Fruit fly (Drosophila melanogaster): ENCODE results near the gene CG12111.

Gene CG12111

DNA sequence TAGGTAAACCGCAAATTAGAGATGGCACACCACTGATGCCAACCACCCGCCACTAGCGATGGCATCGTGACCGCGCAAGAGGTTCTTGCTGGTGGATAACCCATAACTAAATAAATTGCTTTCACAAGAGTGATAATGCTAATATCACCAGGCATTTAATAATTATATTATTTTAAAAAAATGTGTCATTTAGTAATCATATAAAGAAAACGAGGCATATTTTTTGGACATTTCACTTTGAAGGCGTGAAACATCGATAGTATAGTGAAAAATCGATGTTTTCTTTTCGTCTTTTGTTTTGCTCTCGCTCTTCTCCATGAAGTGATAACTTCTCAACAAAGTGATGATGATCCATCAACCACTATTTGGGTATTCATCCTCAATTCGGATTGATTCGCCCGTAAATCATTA, 12.0 kb downstream of the CG12111 start, which contains the start of gene IntS4 (continued):
- TF ChIP-seq HmgZ (tag; optimal IDR thresholded peaks at IDR 0.05) (peak; percentile 82), CG13424 (tag; optimal IDR thresholded peaks at IDR 0.05) (peak; percentile 76), ranshi (GFP tag; IDR thresholded peaks at IDR 0.05) (no peak), nau (GFP tag; optimal IDR thresholded peaks at IDR 0.05) (no peak), Rfx (GFP tag; IDR thresholded peaks at IDR 0.05) (peak; percentile 83), CG6765 (GFP tag; optimal IDR thresholded peaks at IDR 0.05) (no peak), D19A (tag; optimal IDR thresholded peaks at IDR 0.05) (peak; percentile 51), Adf1 (GFP tag; IDR thresholded peaks at IDR 0.05) (peak; percentile 22; the same call in 1 of the 2 replicates), CG7786 (GFP tag; optimal IDR thresholded peaks at IDR 0.05) (no peak), seq (GFP tag; IDR thresholded peaks at IDR 0.05) (peak; percentile 40; the same call in 1 of the 2 replicates), fd3F (GFP tag; optimal IDR thresholded peaks at IDR 0.05) (peak; percentile 47), Deaf1 (tag; optimal IDR thresholded peaks at IDR 0.05) (no peak), Nf-YB (GFP tag; optimal IDR thresholded peaks at IDR 0.05) (peak; percentile 23), mld (GFP tag; IDR thresholded peaks at IDR 0.05; ENCODE audit: partially characterized antibody) (peak; percentile 63; the same call in 2 of the 3 replicates), CG17361 (GFP tag; IDR thresholded peaks at IDR 0.05) (peak; percentile 64; the same call in 2 of the 3 replicates), CG2678 (tag; optimal IDR thresholded peaks at IDR 0.05) (no peak), gem (tag; optimal IDR thresholded peaks at IDR 0.05) (peak; percentile 77), CG7928 (GFP tag; optimal IDR thresholded peaks at IDR 0.05) (peak; percentile 19), abd-A (tag; optimal IDR thresholded peaks at IDR 0.05) (no peak), CG4424 (GFP tag; optimal IDR thresholded peaks at IDR 0.05) (peak; percentile 67), da (GFP tag; optimal IDR thresholded peaks at IDR 0.05) (no peak), Nf-YA (GFP tag; IDR thresholded peaks at IDR 0.05) (no peak), HLH4C (GFP tag; IDR thresholded peaks at IDR 0.05; ENCODE audit: partially characterized antibody) (peak; percentile 92), CG1647 (GFP tag; optimal IDR thresholded peaks at IDR 0.05) (peak; percentile 3), CG12299 (tag; optimal IDR thresholded peaks at IDR 0.05) (peak; percentile 9), vnd (GFP tag; IDR thresholded peaks at IDR 0.05; ENCODE audit: partially characterized antibody) (peak; percentile 94), Mrtf (GFP tag; IDR thresholded peaks at IDR 0.05) (no peak), Hr39 (optimal IDR thresholded peaks at IDR 0.05) (no peak), CG12769 (tag; optimal IDR thresholded peaks at IDR 0.05) (no peak), CG18619 (GFP tag; optimal IDR thresholded peaks at IDR 0.05) (peak; percentile 42), CG18011 (GFP tag; optimal IDR thresholded peaks at IDR 0.05) (peak; percentile 1), CG11398 (GFP tag; optimal IDR thresholded peaks at IDR 0.05) (no peak), pzg (GFP tag; optimal IDR thresholded peaks at IDR 0.05) (peak; percentile 59), gcm (GFP tag; optimal IDR thresholded peaks at IDR 0.05) (peak; percentile 29), sens (GFP tag) (peak; percentile 74), Xbp1 (GFP tag; optimal IDR thresholded peaks at IDR 0.05) (peak; percentile 70), CG11560 (tag; IDR thresholded peaks at IDR 0.05) (no peak), pum (GFP tag; optimal IDR thresholded peaks at IDR 0.05) (peak; percentile 8), Fer1 (GFP tag; optimal IDR thresholded peaks at IDR 0.05) (peak; percentile 73), chinmo (GFP tag; IDR thresholded peaks at IDR 0.05; ENCODE audit: partially characterized antibody) (0 out of 4 replicates have a peak, but pooled peaks have one; percentile 3), CG8281 (tag; optimal IDR thresholded peaks at IDR 0.05) (no peak), gro (GFP tag; optimal IDR thresholded peaks at IDR 0.05) (peak; percentile 50), CG3838 (GFP tag; optimal IDR thresholded peaks at IDR 0.05) (peak; percentile 5), CG17186 (GFP tag; optimal IDR thresholded peaks at IDR 0.05) (peak; percentile 67), pan (optimal IDR thresholded peaks at IDR 0.05) (no peak), pan (GFP tag; optimal IDR thresholded peaks at IDR 0.05 in 1 of 2, IDR thresholded peaks at IDR 0.05 in 1 of 2) (peak in 1 of 2 experiments; percentile 54), fd96Cb (tag; optimal IDR thresholded peaks at IDR 0.05) (peak; percentile 34), CG8478 (optimal IDR thresholded peaks at IDR 0.05) (no peak), lola (GFP tag; optimal IDR thresholded peaks at IDR 0.05) (peak in 1 of 3 experiments; percentile 57), CG14014 (GFP tag; IDR thresholded peaks at IDR 0.05) (peak; percentile 49; the same call in 1 of the 2 replicates), CG14667 (GFP tag; IDR thresholded peaks at IDR 0.05) (no peak; the same call in 1 of the 2 replicates)

Measured in whole organism, embryonic.